Worm (Caenorhabditis elegans) whole organism, L3 larva: Measurements from ENCODE around the gene Y55F3C.17.

Experiments used
- ZK546.5 ChIP-seq: sonication (generic microtip); optimal IDR thresholded peaks from 2 replicates; lab custom pipeline; 2017; ENCODE audit warnings: missing biosample characterization, missing genetic modification characterization
- aly-2 ChIP-seq: fragments of 150-350 bp; optimal IDR thresholded peaks from 2 replicates; lab custom pipeline; 2014; ENCODE audit warnings: missing biosample characterization, missing genetic modification characterization
- ceh-16 ChIP-seq: sonication (generic microtip); optimal IDR thresholded peaks from 2 replicates; lab custom pipeline; 2017; ENCODE audit warnings: missing biosample characterization, missing genetic modification characterization
- ceh-28 ChIP-seq: fragments of 150-350 bp; optimal IDR thresholded peaks from 2 replicates; lab custom pipeline; 2014; ENCODE audit warnings: missing biosample characterization, missing genetic modification reagents, missing genetic modification characterization
- ceh-82 ChIP-seq: fragments of 150-350 bp; optimal IDR thresholded peaks from 2 replicates; lab custom pipeline; 2014; ENCODE audit warnings: missing biosample characterization, missing genetic modification characterization
- ceh-9 ChIP-seq: sonication (generic microtip); optimal IDR thresholded peaks from 2 replicates; lab custom pipeline; 2018; ENCODE audit warnings: missing biosample characterization, missing genetic modification characterization
- daf-12 ChIP-seq: fragments of 150-350 bp; optimal IDR thresholded peaks from 2 replicates; lab custom pipeline; 2014; ENCODE audit warnings: missing biosample characterization, missing genetic modification reagents, missing genetic modification characterization
- egl-27 ChIP-seq: sonication (generic microtip); optimal IDR thresholded peaks from 4 replicates; lab custom pipeline; 2017; ENCODE audit warnings: missing biosample characterization, missing genetic modification reagents, missing genetic modification characterization
- egl-5 ChIP-seq: fragments of 150-350 bp; optimal IDR thresholded peaks from 2 replicates; lab custom pipeline; 2017; ENCODE audit warnings: missing biosample characterization, missing genetic modification reagents, missing genetic modification characterization, inconsistent platforms
- elt-1 ChIP-seq: fragments of 150-350 bp; optimal IDR thresholded peaks from 2 replicates; lab custom pipeline; 2014; ENCODE audit warnings: missing biosample characterization, missing genetic modification characterization
- elt-2 ChIP-seq: sonication (generic microtip); optimal IDR thresholded peaks from 2 replicates; lab custom pipeline; 2016; ENCODE audit warnings: missing genetic modification reagents, mild to moderate bottlenecking, missing genetic modification characterization, missing compliant biosample characterization
- elt-3 ChIP-seq, 3 experiments: fragments of 150-350 bp in 1 of 3; sonication (generic microtip) in 2 of 3; optimal IDR thresholded peaks; 2 replicates in 2 of 3; 4 replicates in 1 of 3; lab custom pipeline; 2014 to 2017; ENCODE audit warnings: missing biosample characterization in 3 of 3, missing genetic modification characterization in 3 of 3
- fkh-10 ChIP-seq: sonication (generic microtip); optimal IDR thresholded peaks from 2 replicates; lab custom pipeline; 2017; ENCODE audit warnings: missing biosample characterization, missing genetic modification reagents, missing genetic modification characterization
- fos-1 ChIP-seq: fragments of 150-350 bp; optimal IDR thresholded peaks from 2 replicates; lab custom pipeline; 2014; ENCODE audit warnings: missing biosample characterization, missing genetic modification characterization
- hmg-11 ChIP-seq: sonication (generic microtip); optimal IDR thresholded peaks from 2 replicates; lab custom pipeline; 2016; ENCODE audit warnings: missing genetic modification characterization, missing compliant biosample characterization
- lin-15B ChIP-seq: fragments of 150-350 bp; optimal IDR thresholded peaks from 2 replicates; lab custom pipeline; 2014; ENCODE audit warnings: missing biosample characterization, missing genetic modification characterization
- lin-39 ChIP-seq: fragments of 150-350 bp; optimal IDR thresholded peaks from 2 replicates; lab custom pipeline; 2018; ENCODE audit warnings: missing biosample characterization, missing genetic modification reagents, missing genetic modification characterization
- lsy-12 ChIP-seq: sonication (generic microtip); optimal IDR thresholded peaks from 2 replicates; lab custom pipeline; 2016; ENCODE audit warnings: mild to moderate bottlenecking, missing genetic modification characterization, missing compliant biosample characterization
- mdl-1 ChIP-seq: fragments of 150-350 bp; optimal IDR thresholded peaks from 2 replicates; lab custom pipeline; 2014; ENCODE audit warnings: missing biosample characterization, missing genetic modification characterization
- nfya-1 ChIP-seq: sonication (generic microtip); optimal IDR thresholded peaks from 2 replicates; lab custom pipeline; 2017; ENCODE audit warnings: missing genetic modification characterization, mild to moderate bottlenecking, missing compliant biosample characterization, antibody characterized with exemption, moderate library complexity; ENCODE audit not compliant: insufficient read depth
- nhr-11 ChIP-seq: fragments of 150-350 bp; optimal IDR thresholded peaks from 2 replicates; lab custom pipeline; 2014; ENCODE audit warnings: missing biosample characterization, missing genetic modification characterization
- nhr-12 ChIP-seq: fragments of 150-350 bp; optimal IDR thresholded peaks from 2 replicates; lab custom pipeline; 2014; ENCODE audit warnings: missing biosample characterization, missing genetic modification characterization
- nhr-23 ChIP-seq: fragments of 150-350 bp; optimal IDR thresholded peaks from 2 replicates; lab custom pipeline; 2014; ENCODE audit warnings: missing biosample characterization, missing genetic modification reagents, missing genetic modification characterization
- nhr-237 ChIP-seq: fragments of 150-350 bp; optimal IDR thresholded peaks from 2 replicates; lab custom pipeline; 2014; ENCODE audit warnings: missing biosample characterization, missing genetic modification characterization
- nhr-25 ChIP-seq: sonication (generic microtip); optimal IDR thresholded peaks from 2 replicates; lab custom pipeline; 2017; ENCODE audit warnings: missing biosample characterization, missing genetic modification characterization
- nhr-28 ChIP-seq: fragments of 150-350 bp; optimal IDR thresholded peaks from 2 replicates; lab custom pipeline; 2014; ENCODE audit warnings: missing biosample characterization, missing genetic modification characterization
- nhr-43 ChIP-seq: sonication (generic microtip); optimal IDR thresholded peaks from 2 replicates; lab custom pipeline; 2016; ENCODE audit warnings: mild to moderate bottlenecking, missing genetic modification characterization, missing compliant biosample characterization; ENCODE audit not compliant: poor library complexity, severe bottlenecking
- nhr-67 ChIP-seq: fragments of 150-350 bp; optimal IDR thresholded peaks from 2 replicates; lab custom pipeline; 2014; ENCODE audit warnings: missing biosample characterization, missing genetic modification characterization
- nhr-77 ChIP-seq: fragments of 150-350 bp; optimal IDR thresholded peaks from 2 replicates; lab custom pipeline; 2014; ENCODE audit warnings: missing biosample characterization, missing genetic modification characterization
- pha-4 ChIP-seq: fragments of 150-350 bp; optimal IDR thresholded peaks from 2 replicates; lab custom pipeline; 2014; ENCODE audit warnings: missing biosample characterization, missing genetic modification reagents, missing genetic modification characterization
- pqm-1 ChIP-seq: fragments of 150-350 bp; optimal IDR thresholded peaks from 2 replicates; lab custom pipeline; 2017; ENCODE audit warnings: missing biosample characterization, missing genetic modification characterization, inconsistent platforms
- sea-2 ChIP-seq: fragments of 150-350 bp; sonication (generic microtip); optimal IDR thresholded peaks from 4 replicates; lab custom pipeline; 2014; ENCODE audit warnings: missing biosample characterization, missing genetic modification reagents, missing genetic modification characterization
- skn-1 ChIP-seq: fragments of 150-350 bp; optimal IDR thresholded peaks from 2 replicates; lab custom pipeline; 2014; ENCODE audit warnings: missing biosample characterization, missing genetic modification characterization
- snpc-4 ChIP-seq: fragments of 150-350 bp; optimal IDR thresholded peaks from 2 replicates; lab custom pipeline; 2014; ENCODE audit warnings: missing biosample characterization, missing genetic modification characterization
- tbx-2 ChIP-seq: sonication (generic microtip); optimal IDR thresholded peaks from 2 replicates; lab custom pipeline; 2016; ENCODE audit warnings: mild to moderate bottlenecking, missing genetic modification characterization, missing compliant biosample characterization
- unc-39 ChIP-seq: sonication (generic microtip); optimal IDR thresholded peaks from 4 replicates; lab custom pipeline; 2017; ENCODE audit warnings: missing biosample characterization, missing genetic modification characterization
- unc-62 ChIP-seq: fragments of 150-350 bp; sonication (generic microtip); optimal IDR thresholded peaks from 4 replicates; lab custom pipeline; 2014; ENCODE audit warnings: missing biosample characterization, missing genetic modification reagents, missing genetic modification characterization
- ztf-11 ChIP-seq: fragments of 150-350 bp; optimal IDR thresholded peaks from 2 replicates; lab custom pipeline; 2014; ENCODE audit warnings: missing biosample characterization, missing genetic modification characterization

Y55F3C.17 gene

DNA sequence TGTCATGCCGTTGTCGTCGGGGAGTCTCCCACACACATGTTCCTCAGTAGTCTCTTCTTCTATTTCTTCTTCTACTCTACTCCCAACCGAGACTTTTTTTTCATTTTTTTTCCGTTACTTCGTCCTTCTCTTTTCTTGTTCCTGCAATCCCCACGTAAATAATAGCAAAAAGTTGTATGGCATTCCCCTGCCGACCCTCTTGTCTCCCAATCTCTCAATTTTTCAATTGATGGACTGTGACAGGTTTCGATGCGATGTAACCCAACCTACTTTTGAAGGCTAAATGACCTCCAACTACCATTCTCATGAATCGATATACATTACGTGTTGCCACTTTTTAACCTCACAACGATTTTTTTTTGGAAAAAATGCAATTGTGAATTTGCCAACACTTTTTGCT is 34.1 kb downstream of the Y55F3C.17 start:
- TF ChIP-seq snpc-4 (tag; lab: Kevin White, UChicago) = peak; percentile 18
- no peak for TF ChIP-seq ZK546.5 (tag; lab: Kevin White, UChicago)
- no peak for TF ChIP-seq nhr-43 (tag; lab: Kevin White, UChicago)
- peak; percentile 49 for TF ChIP-seq hmg-11
- TF ChIP-seq unc-62 (GFP tag; lab: Kevin White, UChicago) = peak; percentile 76
- no peak for TF ChIP-seq ceh-82
- TF ChIP-seq nhr-237 (tag; lab: Kevin White, UChicago) = no peak
- TF ChIP-seq egl-27 = peak; percentile 7
- TF ChIP-seq nhr-11 (tag; lab: Kevin White, UChicago) = no peak
- TF ChIP-seq pha-4 = no peak
- peak; percentile 23 for TF ChIP-seq ceh-28 (tag; lab: Kevin White, UChicago)
- peak; percentile 30 for TF ChIP-seq lin-39 (tag; lab: Kevin White, UChicago)
- no peak for TF ChIP-seq aly-2 (tag; lab: Kevin White, UChicago)
- TF ChIP-seq nhr-25 (tag; lab: Kevin White, UChicago) = peak; percentile 63
- no peak for TF ChIP-seq lin-15B (tag; lab: Kevin White, UChicago)
- no peak for TF ChIP-seq fos-1 (tag; lab: Kevin White, UChicago)
- no peak for TF ChIP-seq elt-3 (tag; optimal IDR thresholded peaks at IDR 0.05; lab: Kevin White, UChicago)
- no peak for TF ChIP-seq lsy-12

DNA sequence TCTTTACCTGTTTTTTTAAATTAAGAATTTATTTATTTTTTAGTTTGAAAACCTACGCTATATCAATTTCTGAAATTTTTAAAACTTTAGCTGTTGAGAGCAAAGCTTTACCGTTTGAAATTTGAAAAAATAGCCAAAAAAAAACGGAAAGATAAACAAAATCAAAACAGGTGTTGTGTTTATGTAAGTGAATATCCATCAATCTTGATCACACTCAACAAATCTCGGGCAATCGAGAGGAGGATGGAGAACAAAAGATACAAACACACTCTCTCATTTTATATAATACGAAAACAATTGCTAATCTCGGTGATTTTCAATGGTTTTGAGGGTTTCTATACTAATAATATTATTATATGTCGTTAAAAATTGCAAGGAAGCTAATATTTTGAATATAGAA is 36.6 kb downstream of the Y55F3C.17 start:
- TF ChIP-seq skn-1 (tag; lab: Kevin White, UChicago) (no peak), ceh-16 (no peak), hmg-11 (no peak), egl-5 (tag; lab: Kevin White, UChicago) (no peak), ZK546.5 (tag; lab: Kevin White, UChicago) (no peak), unc-39 (tag; lab: Kevin White, UChicago) (no peak), aly-2 (tag; lab: Kevin White, UChicago) (no peak), nhr-28 (tag; lab: Kevin White, UChicago) (no peak), pha-4 (no peak), ztf-11 (tag; lab: Kevin White, UChicago) (no peak), nhr-67 (tag; lab: Kevin White, UChicago) (no peak), elt-1 (no peak), mdl-1 (no peak)

DNA sequence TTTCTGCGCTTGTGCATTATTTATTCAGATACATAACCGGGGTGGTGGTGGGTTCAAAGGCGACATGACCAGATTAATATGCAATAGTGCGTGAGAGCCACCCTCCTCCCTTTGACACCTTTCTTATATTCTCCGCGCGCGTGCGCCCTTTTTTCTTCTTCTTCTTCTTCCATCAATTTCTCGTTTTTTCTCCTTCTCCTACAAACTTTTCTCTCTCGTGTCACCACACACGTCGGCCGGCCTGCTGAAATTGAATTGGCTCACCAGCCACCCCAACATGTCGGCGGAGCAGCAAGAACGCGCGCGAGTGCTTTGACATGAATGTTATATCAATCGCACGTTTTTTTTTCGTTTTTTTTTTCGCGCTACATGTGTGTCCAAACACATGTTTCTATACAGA is 38.6 kb downstream of the Y55F3C.17 start:
- TF ChIP-seq hmg-11 (peak; percentile 64), nhr-23 (tag; lab: Kevin White, UChicago) (no peak), ceh-28 (tag; lab: Kevin White, UChicago) (no peak), nfya-1 (peak; percentile 5), nhr-11 (tag; lab: Kevin White, UChicago) (no peak), ceh-82 (no peak), elt-3 (tag; optimal IDR thresholded peaks at IDR 0.05; lab: Kevin White, UChicago) (no peak), egl-5 (tag; lab: Kevin White, UChicago) (no peak), nhr-237 (tag; lab: Kevin White, UChicago) (no peak), elt-2 (no peak), tbx-2 (tag; lab: Kevin White, UChicago) (no peak), pqm-1 (tag; lab: Kevin White, UChicago) (no peak), daf-12 (no peak), unc-62 (GFP tag; lab: Kevin White, UChicago) (no peak), nhr-43 (tag; lab: Kevin White, UChicago) (no peak), ceh-9 (tag; lab: Kevin White, UChicago) (no peak)

DNA sequence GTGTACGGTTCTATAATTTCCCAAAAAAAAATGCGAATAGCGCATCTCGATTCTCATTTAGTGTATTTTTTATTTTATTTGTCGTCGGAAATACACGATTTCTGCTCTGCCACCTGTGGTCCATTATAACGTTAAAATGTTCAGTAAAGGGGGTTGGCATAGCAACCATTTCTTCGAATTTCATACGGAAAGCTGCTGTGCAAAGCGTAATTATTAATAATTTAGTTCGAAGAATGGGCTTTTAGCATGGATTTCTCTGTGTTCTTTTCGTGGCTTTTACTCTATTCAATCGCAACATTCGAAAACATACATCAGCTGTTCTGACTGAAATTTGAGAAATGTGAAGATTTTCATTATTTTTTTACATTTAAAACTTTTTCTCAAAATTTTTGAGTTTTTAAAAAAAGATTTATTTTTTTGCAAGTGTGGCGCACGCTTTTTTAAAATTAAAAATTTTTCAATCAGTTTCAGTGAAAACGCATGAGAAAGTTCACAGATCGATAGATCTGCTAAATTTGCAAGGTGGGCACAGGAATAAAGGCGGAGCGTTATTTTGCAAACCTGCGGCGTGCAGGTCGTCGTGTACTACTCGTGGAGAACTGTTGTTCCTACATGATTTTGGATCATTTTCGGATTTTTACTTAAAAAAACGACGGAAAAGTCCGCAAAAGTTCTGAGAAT is 39.6 kb downstream of the Y55F3C.17 start:
- TF ChIP-seq sea-2 (GFP tag; lab: Kevin White, UChicago) = no peak
- no peak for TF ChIP-seq nhr-12
- TF ChIP-seq nhr-25 (tag; lab: Kevin White, UChicago) = no peak
- no peak for TF ChIP-seq nhr-11 (tag; lab: Kevin White, UChicago)
- no peak for TF ChIP-seq nhr-77 (tag; lab: Kevin White, UChicago)
- TF ChIP-seq ZK546.5 (tag; lab: Kevin White, UChicago) = no peak
- TF ChIP-seq lin-15B (tag; lab: Kevin White, UChicago) = no peak
- TF ChIP-seq unc-39 (tag; lab: Kevin White, UChicago) = no peak
- TF ChIP-seq egl-27 = no peak
- TF ChIP-seq nhr-28 (tag; lab: Kevin White, UChicago) = no peak
- TF ChIP-seq tbx-2 (tag; lab: Kevin White, UChicago) = no peak
- TF ChIP-seq mdl-1 = no peak
- no peak for TF ChIP-seq fkh-10 (GFP tag; lab: Kevin White, UChicago)
- TF ChIP-seq elt-1 = no peak
- TF ChIP-seq elt-2 = peak; percentile 6
- peak; percentile 28 for TF ChIP-seq pha-4
